Worm (Caenorhabditis elegans) whole organism, L2 larva: ENCODE measurements around the gene dep-1.

Source experiments
- ama-1 ChIP-seq: fragments of 150-350 bp; optimal IDR thresholded peaks from 2 replicates; lab custom pipeline; 2018; ENCODE audit warnings: inconsistent platforms
- elt-1 ChIP-seq: fragments of 150-350 bp; optimal IDR thresholded peaks from 2 replicates; lab custom pipeline; 2014; ENCODE audit warnings: missing biosample characterization, missing genetic modification characterization
- lin-13 ChIP-seq: fragments of 150-350 bp; optimal IDR thresholded peaks from 2 replicates; lab custom pipeline; 2014; ENCODE audit warnings: missing biosample characterization, missing genetic modification reagents, missing genetic modification characterization
- lin-39 ChIP-seq: fragments of 150-350 bp; optimal IDR thresholded peaks from 2 replicates; lab custom pipeline; 2014; ENCODE audit warnings: missing biosample characterization, missing genetic modification reagents, missing genetic modification characterization
- lsy-2 ChIP-seq, 2 experiments: fragments of 150-350 bp in 1 of 2; sonication (generic microtip) in 1 of 2; optimal IDR thresholded peaks; 2 replicates each; lab custom pipeline; 2014 to 2017; ENCODE audit warnings: missing biosample characterization in 2 of 2, missing genetic modification characterization in 2 of 2
- nhr-12 ChIP-seq: fragments of 150-350 bp; optimal IDR thresholded peaks from 2 replicates; lab custom pipeline; 2014; ENCODE audit warnings: missing biosample characterization, missing genetic modification characterization
- nhr-237 ChIP-seq: fragments of 150-350 bp; optimal IDR thresholded peaks from 2 replicates; lab custom pipeline; 2014; ENCODE audit warnings: missing biosample characterization, missing genetic modification characterization
- unc-62 ChIP-seq: fragments of 150-350 bp; optimal IDR thresholded peaks from 2 replicates; lab custom pipeline; 2014; ENCODE audit warnings: missing biosample characterization, missing genetic modification reagents, missing genetic modification characterization

DNA sequence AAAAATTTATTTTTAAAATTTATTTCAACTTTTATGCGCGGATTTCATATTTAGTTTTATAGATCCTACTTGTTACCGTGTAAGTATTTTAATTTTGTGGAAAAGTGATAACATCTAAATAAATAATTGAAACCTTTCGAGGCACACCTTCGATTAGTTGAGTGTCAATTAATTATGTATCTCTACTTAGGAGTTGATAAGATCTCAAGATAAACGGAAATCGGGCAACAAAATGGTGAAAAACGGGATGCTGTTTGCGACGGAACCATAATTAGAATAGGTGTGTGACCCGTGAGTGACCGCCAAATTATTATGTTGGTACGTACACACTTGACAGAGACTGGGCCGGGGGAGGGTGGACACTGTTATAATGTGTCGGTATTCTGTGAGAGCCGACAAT is 6.8 kb upstream of the dep-1 start:
- TF ChIP-seq elt-1 (tag; lab: Kevin White, UChicago): no peak
- no peak for TF ChIP-seq lsy-2 (tag; optimal IDR thresholded peaks at IDR 0.05; lab: Kevin White, UChicago)
- TF ChIP-seq unc-62: no peak
- TF ChIP-seq ama-1: no peak
- no peak for TF ChIP-seq lin-13 (GFP tag; lab: Kevin White, UChicago)
- no peak for TF ChIP-seq nhr-237
- no peak for TF ChIP-seq nhr-12 (tag; lab: Kevin White, UChicago)
- TF ChIP-seq lin-39 (tag; lab: Kevin White, UChicago): no peak
